Worm (Caenorhabditis elegans) whole organism, midembryonic: Measurements from ENCODE around the gene fbxb-26.

Source experiments
- klf-2 ChIP-seq: fragments of 200-800 bp; sonication (Bioruptor generic); conservative IDR thresholded peaks from 2 replicates; pipeline ENCODE4 v1.3.6; 2022; ENCODE audit warnings: missing genetic modification reagents, missing genetic modification characterization, missing compliant biosample characterization
- ztf-23 ChIP-seq: fragments of 200-800 bp; sonication (Bioruptor generic); IDR thresholded peaks from 2 replicates; pipeline ENCODE4 v1.3.6; 2022; ENCODE audit warnings: missing genetic modification reagents, missing genetic modification characterization, missing compliant biosample characterization

- no peak for TF ChIP-seq klf-2 (GFP tag; lab: Robert Waterston, UW)
- TF ChIP-seq ztf-23 (GFP tag; lab: Robert Waterston, UW) = no peak
These were observed 1.4 kb downstream of the fbxb-26 start, which contains the start of gene fbxb-25 for ce11 chrII:1683742-1684141.
